Worm (Caenorhabditis elegans): ENCODE results near the gene str-206.

The str-206 gene

ce11 chrV:6227326-6228246, 9.7 kb downstream of the str-206 start:
- TF ChIP-seq mxl-1 (tag; optimal IDR thresholded peaks at IDR 0.05) (peak; percentile 42), hsf-1 (GFP tag; IDR thresholded peaks at IDR 0.05) (0 out of 2 replicates have a peak, but pooled peaks have one; percentile 22), lin-40 (tag; optimal IDR thresholded peaks at IDR 0.05) (peak; percentile 92), attf-3 (GFP tag; conservative IDR thresholded peaks at IDR 0.05) (peak; percentile 54; the same call in 1 of the 2 replicates), ztf-26 (tag; optimal IDR thresholded peaks at IDR 0.05) (peak; percentile 86), athp-1 (tag; optimal IDR thresholded peaks at IDR 0.05) (no peak), hmg-20 (GFP tag; IDR thresholded peaks at IDR 0.05) (no peak), F49E8.2 (tag; optimal IDR thresholded peaks at IDR 0.05; ENCODE audit: insufficient read depth) (no peak), unc-130 (GFP tag; optimal IDR thresholded peaks at IDR 0.05) (no peak), F55B11.4 (tag; optimal IDR thresholded peaks at IDR 0.05; ENCODE audit: borderline replicate concordance, insufficient read depth) (no peak), snpc-4 (GFP tag; optimal IDR thresholded peaks at IDR 0.05) (no peak), snpc-4 (tag; optimal IDR thresholded peaks at IDR 0.05) (peak; percentile 58 to 69 (median 62)), ceh-91 (GFP tag; IDR thresholded peaks at IDR 0.05) (no peak), ztf-3 (GFP tag; optimal IDR thresholded peaks at IDR 0.05) (no peak), madf-6 (GFP tag; IDR thresholded peaks at IDR 0.05) (peak; percentile 17; the same call in 1 of the 2 replicates), cebp-1 (GFP tag; IDR thresholded peaks at IDR 0.05) (0 out of 2 replicates have a peak, but pooled peaks have one; percentile 33), cebp-1 (tag; optimal IDR thresholded peaks at IDR 0.05) (peak; percentile 91), zfh-2 (GFP tag; conservative IDR thresholded peaks at IDR 0.05) (peak; percentile 99), ccch-3 (GFP tag; optimal IDR thresholded peaks at IDR 0.05) (no peak), C06A6.2 (GFP tag; conservative IDR thresholded peaks at IDR 0.05) (peak; percentile 83), nfyb-1 (GFP tag; IDR thresholded peaks at IDR 0.05) (peak; percentile 94; the same call in 1 of the 2 replicates), F52B5.7 (tag; optimal IDR thresholded peaks at IDR 0.05) (no peak), F33H1.4 (GFP tag; IDR thresholded peaks at IDR 0.05) (no peak), aptf-2 (GFP tag; conservative IDR thresholded peaks at IDR 0.05) (no peak), mes-4 (tag; optimal IDR thresholded peaks at IDR 0.05) (no peak), T26A5.8 (tag; optimal IDR thresholded peaks at IDR 0.05) (no peak), lag-1 (GFP tag; IDR thresholded peaks at IDR 0.05) (0 out of 2 replicates have a peak, but pooled peaks have one; percentile 62), rcor-1 (GFP tag; IDR thresholded peaks at IDR 0.05) (peak; percentile 70), tbx-9 (tag; optimal IDR thresholded peaks at IDR 0.05; ENCODE audit: borderline replicate concordance) (no peak), F23B12.7 (tag; optimal IDR thresholded peaks at IDR 0.05; ENCODE audit: insufficient read depth) (no peak), chd-7 (tag; optimal IDR thresholded peaks at IDR 0.05) (peak; percentile 94), xnd-1 (tag; optimal IDR thresholded peaks at IDR 0.05) (no peak), F37B4.10 (GFP tag; IDR thresholded peaks at IDR 0.05) (no peak), B0336.3 (GFP tag; IDR thresholded peaks at IDR 0.05) (peak; percentile 89), bed-1 (GFP tag; IDR thresholded peaks at IDR 0.05) (0 out of 2 replicates have a peak, but pooled peaks have one; percentile 60), ceh-27 (GFP tag; optimal IDR thresholded peaks at IDR 0.05) (peak; percentile 60), Y67H2A.10 (GFP tag; conservative IDR thresholded peaks at IDR 0.05) (no peak), ztf-18 (tag; optimal IDR thresholded peaks at IDR 0.05) (peak; percentile 32), lin-35 (GFP tag; optimal IDR thresholded peaks at IDR 0.05) (peak in 1 of 3 experiments; percentile 75), madf-10 (tag; optimal IDR thresholded peaks at IDR 0.05) (peak; percentile 100), ama-1 (optimal IDR thresholded peaks at IDR 0.05) (peak; percentile 98), ama-1 (GFP tag; optimal IDR thresholded peaks at IDR 0.05) (peak in 1 of 2 experiments; percentile 15), akir-1 (GFP tag; optimal IDR thresholded peaks at IDR 0.05) (peak; percentile 45), lin-26 (GFP tag; IDR thresholded peaks at IDR 0.05) (peak; percentile 76; the same call in 1 of the 2 replicates), snpc-1.3 (tag; optimal IDR thresholded peaks at IDR 0.05; ENCODE audit: insufficient read depth) (no peak), nhr-120 (GFP tag; IDR thresholded peaks at IDR 0.05) (0 out of 2 replicates have a peak, but pooled peaks have one; percentile 16)

Data from whole organism, young adult.